Fruit fly (Drosophila melanogaster) whole organism: ENCODE measurements around the gene CG1578.

ENCODE experiments used
- CG8478 ChIP-seq: fragments of >200 bp; optimal IDR thresholded peaks from 2 replicates; lab custom pipeline; 2018; ENCODE audit warnings: inconsistent platforms
- psq ChIP-seq: fragments of >200 bp; optimal IDR thresholded peaks from 2 replicates; lab custom pipeline; 2017

- no peak for TF ChIP-seq psq (lab: Kevin White, UChicago)
- no peak for TF ChIP-seq CG8478 (lab: Kevin White, UChicago)
These were observed at the start of gene CG1578, which contains the start of gene rudhira for dm6 chrX:11816434-11816948.
